Worm (Caenorhabditis elegans) whole organism, L1 larva: ENCODE measurements around the gene ZK105.1.

Experiments used
- C04F5.9 ChIP-seq: sonication (generic microtip); optimal IDR thresholded peaks from 2 replicates; lab custom pipeline; 2016; ENCODE audit warnings: missing genetic modification characterization, missing compliant biosample characterization
- C16A3.4 ChIP-seq: fragments of 150-350 bp; optimal IDR thresholded peaks from 2 replicates; lab custom pipeline; 2014; ENCODE audit warnings: missing biosample characterization, missing genetic modification characterization
- C34B4.2 ChIP-seq: sonication (generic microtip); optimal IDR thresholded peaks from 2 replicates; lab custom pipeline; 2017; ENCODE audit warnings: mild to moderate bottlenecking, missing genetic modification characterization, missing compliant biosample characterization
- Y116A8C.19 ChIP-seq: sonication (generic microtip); optimal IDR thresholded peaks from 2 replicates; lab custom pipeline; 2016; ENCODE audit warnings: missing compliant biosample characterization, missing genetic modification characterization, borderline replicate concordance
- alr-1 ChIP-seq: fragments of 200-800 bp; sonication (Bioruptor generic); optimal IDR thresholded peaks from 2 replicates; lab custom pipeline; 2018; ENCODE audit warnings: borderline replicate concordance, mild to moderate bottlenecking, missing genetic modification characterization, missing compliant biosample characterization
- aly-2 ChIP-seq: fragments of 150-350 bp; optimal IDR thresholded peaks from 2 replicates; lab custom pipeline; 2014; ENCODE audit warnings: missing biosample characterization, missing genetic modification characterization
- ama-1 ChIP-seq: fragments of 150-350 bp; optimal IDR thresholded peaks from 2 replicates; lab custom pipeline; 2014
- ceh-8 ChIP-seq: fragments of 200-800 bp; sonication (Bioruptor generic); optimal IDR thresholded peaks from 2 replicates; lab custom pipeline; 2018; ENCODE audit warnings: mild to moderate bottlenecking, missing genetic modification characterization, moderate library complexity, missing compliant biosample characterization
- ceh-88 ChIP-seq: fragments of 200-800 bp; sonication (Bioruptor generic); IDR thresholded peaks from 2 replicates; pipeline ENCODE4 v1.3.6; 2022; ENCODE audit warnings: missing genetic modification characterization, missing compliant biosample characterization
- ceh-90 ChIP-seq: sonication (generic microtip); optimal IDR thresholded peaks from 2 replicates; lab custom pipeline; 2016; ENCODE audit warnings: missing genetic modification characterization, missing compliant biosample characterization
- dpl-1 ChIP-seq, 3 experiments: fragments of 150-350 bp in 2 of 3; sonication (generic microtip) in 1 of 3; optimal IDR thresholded peaks; 2 replicates each; lab custom pipeline; 2014 to 2017; ENCODE audit warnings: missing biosample characterization in 3 of 3, missing genetic modification characterization in 3 of 3, missing genetic modification reagents in 3 of 3
- efl-1 ChIP-seq, 4 experiments: fragments of 150-350 bp; optimal IDR thresholded peaks in 3 of 4; peaks in 1 of 4; 1 replicate in 1 of 4; 2 replicates in 3 of 4; lab custom pipeline; 2014; ENCODE audit warnings: missing biosample characterization in 2 of 4, missing genetic modification characterization in 2 of 4, missing genetic modification reagents in 2 of 4
- efl-3 ChIP-seq: fragments of 200-800 bp; sonication (Bioruptor generic); optimal IDR thresholded peaks from 2 replicates; lab custom pipeline; 2018; ENCODE audit warnings: mild to moderate bottlenecking, missing genetic modification characterization, missing compliant biosample characterization
- egl-13 ChIP-seq: sonication (generic microtip); optimal IDR thresholded peaks from 2 replicates; lab custom pipeline; 2016; ENCODE audit warnings: missing genotype, missing genetic modification reagents, missing genetic modification characterization, missing compliant biosample characterization
- egl-27 ChIP-seq, 2 experiments: fragments of 150-350 bp in 1 of 2; sonication (generic microtip); optimal IDR thresholded peaks; 3 replicates each; lab custom pipeline; 2017 to 2018; ENCODE audit warnings: missing biosample characterization in 2 of 2, missing genetic modification characterization in 2 of 2, missing genetic modification reagents in 2 of 2
- elt-2 ChIP-seq: sonication (generic microtip); optimal IDR thresholded peaks from 2 replicates; lab custom pipeline; 2016; ENCODE audit warnings: missing genetic modification characterization, mild to moderate bottlenecking, inconsistent platforms, missing compliant biosample characterization, missing genetic modification reagents
- fkh-10 ChIP-seq: sonication (generic microtip); optimal IDR thresholded peaks from 2 replicates; lab custom pipeline; 2017; ENCODE audit warnings: missing biosample characterization, missing genetic modification reagents, missing genetic modification characterization
- fkh-8 ChIP-seq: sonication (generic microtip); optimal IDR thresholded peaks from 2 replicates; lab custom pipeline; 2016; ENCODE audit warnings: mild to moderate bottlenecking, missing genetic modification characterization, missing compliant biosample characterization
- fos-1 ChIP-seq: fragments of 150-350 bp; optimal IDR thresholded peaks from 2 replicates; lab custom pipeline; 2014; ENCODE audit warnings: missing biosample characterization, missing genetic modification characterization
- grh-1 ChIP-seq: fragments of 200-800 bp; sonication (Bioruptor generic); IDR thresholded peaks from 2 replicates; pipeline ENCODE4 v1.3.6; 2022; ENCODE audit warnings: missing genetic modification reagents, missing genetic modification characterization, missing compliant biosample characterization
- hlh-17 ChIP-seq: fragments of 200-800 bp; sonication (Bioruptor generic); optimal IDR thresholded peaks from 2 replicates; lab custom pipeline; 2018; ENCODE audit warnings: missing genetic modification characterization, mild to moderate bottlenecking, missing compliant biosample characterization, moderate library complexity, borderline replicate concordance
- hlh-4 ChIP-seq: sonication (generic microtip); optimal IDR thresholded peaks from 2 replicates; lab custom pipeline; 2016; ENCODE audit warnings: mild to moderate bottlenecking, missing genetic modification characterization, missing compliant biosample characterization
- hpl-2 ChIP-seq: fragments of 150-350 bp; optimal IDR thresholded peaks from 2 replicates; lab custom pipeline; 2014; ENCODE audit warnings: missing biosample characterization, missing genetic modification reagents, missing genetic modification characterization
- irx-1 ChIP-seq: sonication (generic microtip); optimal IDR thresholded peaks from 2 replicates; lab custom pipeline; 2016; ENCODE audit warnings: missing genetic modification characterization, missing compliant biosample characterization
- isw-1 ChIP-seq: fragments of 200-800 bp; sonication (Bioruptor generic); IDR thresholded peaks from 2 replicates; pipeline ENCODE4 v1.3.6; 2022; ENCODE audit warnings: missing genetic modification characterization, missing compliant biosample characterization
- lin-14 ChIP-seq: fragments of 200-800 bp; sonication (Bioruptor generic); optimal IDR thresholded peaks from 2 replicates; lab custom pipeline; 2018; ENCODE audit warnings: mild to moderate bottlenecking, missing genetic modification characterization, moderate library complexity, missing compliant biosample characterization
- lin-15B ChIP-seq: fragments of 150-350 bp; sonication (generic microtip); optimal IDR thresholded peaks from 3 replicates; lab custom pipeline; 2014; ENCODE audit warnings: missing biosample characterization, missing genetic modification characterization
- lin-35 ChIP-seq, 2 experiments: fragments of 150-350 bp; optimal IDR thresholded peaks; 2 replicates each; lab custom pipeline; 2014; ENCODE audit warnings: missing biosample characterization in 2 of 2, missing genetic modification characterization in 2 of 2, missing genetic modification reagents in 2 of 2
- mab-9 ChIP-seq: fragments of 200-800 bp; sonication (Bioruptor generic); IDR thresholded peaks from 2 replicates; pipeline ENCODE4 v1.3.6; 2022; ENCODE audit warnings: missing genetic modification reagents, missing genetic modification characterization, missing compliant biosample characterization
- mep-1 ChIP-seq: fragments of 150-350 bp; optimal IDR thresholded peaks from 2 replicates; lab custom pipeline; 2014; ENCODE audit warnings: missing biosample characterization, missing genetic modification characterization
- nhr-11 ChIP-seq: fragments of 150-350 bp; optimal IDR thresholded peaks from 2 replicates; lab custom pipeline; 2014; ENCODE audit warnings: missing biosample characterization, missing genetic modification characterization
- nhr-19 ChIP-seq: fragments of 200-800 bp; sonication (Bioruptor generic); conservative IDR thresholded peaks from 2 replicates; pipeline ENCODE4 v1.3.6; 2022; ENCODE audit warnings: missing genetic modification characterization, missing compliant biosample characterization
- nhr-20 ChIP-seq: sonication (generic microtip); optimal IDR thresholded peaks from 2 replicates; lab custom pipeline; 2016; ENCODE audit warnings: mild to moderate bottlenecking, missing genetic modification characterization, missing compliant biosample characterization
- nhr-237 ChIP-seq: fragments of 150-350 bp; optimal IDR thresholded peaks from 2 replicates; lab custom pipeline; 2014; ENCODE audit warnings: missing biosample characterization, missing genetic modification characterization
- nhr-28 ChIP-seq: fragments of 150-350 bp; optimal IDR thresholded peaks from 2 replicates; lab custom pipeline; 2014; ENCODE audit warnings: missing biosample characterization, missing genetic modification characterization
- nhr-47 ChIP-seq: sonication (generic microtip); optimal IDR thresholded peaks from 2 replicates; lab custom pipeline; 2016; ENCODE audit warnings: mild to moderate bottlenecking, missing genetic modification characterization, moderate library complexity, missing compliant biosample characterization
- nhr-71 ChIP-seq: sonication (generic microtip); optimal IDR thresholded peaks from 2 replicates; lab custom pipeline; 2016; ENCODE audit warnings: mild to moderate bottlenecking, missing genetic modification characterization, moderate library complexity, missing compliant biosample characterization
- nhr-76 ChIP-seq: sonication (generic microtip); optimal IDR thresholded peaks from 2 replicates; lab custom pipeline; 2017; ENCODE audit warnings: missing biosample characterization, missing genetic modification characterization
- nhr-84 ChIP-seq: sonication (generic microtip); optimal IDR thresholded peaks from 2 replicates; lab custom pipeline; 2017; ENCODE audit warnings: missing biosample characterization, missing genetic modification characterization
- pax-3 ChIP-seq: fragments of 200-800 bp; sonication (Bioruptor generic); optimal IDR thresholded peaks from 2 replicates; lab custom pipeline; 2018; ENCODE audit warnings: mild to moderate bottlenecking, missing genetic modification characterization, moderate library complexity, missing compliant biosample characterization
- pqm-1 ChIP-seq: sonication (generic microtip); optimal IDR thresholded peaks from 3 replicates; lab custom pipeline; 2017; ENCODE audit warnings: missing biosample characterization, missing genetic modification characterization
- rnt-1 ChIP-seq: sonication (generic microtip); optimal IDR thresholded peaks from 2 replicates; lab custom pipeline; 2016; ENCODE audit warnings: mild to moderate bottlenecking, missing genetic modification characterization, moderate library complexity, missing compliant biosample characterization
- skn-1 ChIP-seq: fragments of 150-350 bp; optimal IDR thresholded peaks from 2 replicates; lab custom pipeline; 2014; ENCODE audit warnings: missing biosample characterization, missing genetic modification characterization
- snu-23 ChIP-seq: sonication (generic microtip); optimal IDR thresholded peaks from 2 replicates; lab custom pipeline; 2016; ENCODE audit warnings: missing genetic modification characterization, missing compliant biosample characterization
- sup-37 ChIP-seq: fragments of 200-800 bp; sonication (Bioruptor generic); optimal IDR thresholded peaks from 2 replicates; lab custom pipeline; 2018; ENCODE audit warnings: mild to moderate bottlenecking, missing genetic modification characterization, missing compliant biosample characterization
- swsn-7 ChIP-seq: sonication (generic microtip); optimal IDR thresholded peaks from 2 replicates; lab custom pipeline; 2016; ENCODE audit warnings: missing genetic modification characterization, missing compliant biosample characterization
- tbx-2 ChIP-seq: sonication (generic microtip); optimal IDR thresholded peaks from 2 replicates; lab custom pipeline; 2016; ENCODE audit warnings: missing genetic modification characterization, missing compliant biosample characterization
- tlp-1 ChIP-seq: fragments of 150-350 bp; optimal IDR thresholded peaks from 2 replicates; lab custom pipeline; 2014; ENCODE audit warnings: missing biosample characterization, missing genetic modification characterization
- unc-130 ChIP-seq: fragments of 150-350 bp; optimal IDR thresholded peaks from 2 replicates; lab custom pipeline; 2017; ENCODE audit warnings: missing biosample characterization, missing genetic modification characterization, inconsistent platforms
- unc-30 ChIP-seq: sonication (generic microtip); optimal IDR thresholded peaks from 2 replicates; lab custom pipeline; 2017; ENCODE audit warnings: missing biosample characterization, missing genetic modification characterization
- vab-15 ChIP-seq: sonication (generic microtip); optimal IDR thresholded peaks from 2 replicates; lab custom pipeline; 2017; ENCODE audit warnings: missing genotype, mild to moderate bottlenecking, missing genetic modification characterization, missing compliant biosample characterization
- xbp-1 ChIP-seq: sonication (generic microtip); optimal IDR thresholded peaks from 2 replicates; lab custom pipeline; 2016; ENCODE audit warnings: missing genetic modification characterization, missing compliant biosample characterization
- zag-1 ChIP-seq: fragments of 150-350 bp; optimal IDR thresholded peaks from 2 replicates; lab custom pipeline; 2014; ENCODE audit warnings: missing biosample characterization, missing genetic modification characterization
- ztf-4 ChIP-seq: fragments of 150-350 bp; optimal IDR thresholded peaks from 2 replicates; lab custom pipeline; 2014; ENCODE audit warnings: missing biosample characterization, missing genetic modification characterization

ZK105.1 gene

ce11 chrV:7686189-7686588 lies 27.6 kb upstream of the ZK105.1 start, which contains the start of the genes nhr-94 and nhr-152 (continued):
- TF ChIP-seq pax-3 (tag; lab: Kevin White, UChicago) (no peak), skn-1 (tag; lab: Kevin White, UChicago) (no peak), efl-3 (no peak), vab-15 (tag; lab: Kevin White, UChicago) (no peak), tlp-1 (tag; lab: Kevin White, UChicago) (no peak), irx-1 (tag; lab: Kevin White, UChicago) (no peak), xbp-1 (tag; lab: Kevin White, UChicago) (no peak), nhr-28 (tag; lab: Kevin White, UChicago) (no peak), dpl-1 (GFP tag; optimal IDR thresholded peaks at IDR 0.05; lab: Kevin White, UChicago) (no peak), lin-14 (GFP tag; lab: Kevin White, UChicago) (peak; percentile 74), unc-30 (no peak), isw-1 (no peak), lin-15B (tag; lab: Kevin White, UChicago) (no peak), nhr-11 (tag; lab: Kevin White, UChicago) (no peak), hlh-17 (no peak), mab-9 (GFP tag; lab: Robert Waterston, UW) (no peak), fos-1 (no peak), C04F5.9 (tag; lab: Kevin White, UChicago) (no peak), alr-1 (tag; lab: Kevin White, UChicago) (no peak), nhr-47 (tag; lab: Kevin White, UChicago) (no peak), zag-1 (no peak), C34B4.2 (tag; lab: Kevin White, UChicago) (no peak), C16A3.4 (tag; lab: Kevin White, UChicago) (no peak), efl-1 (optimal IDR thresholded peaks at IDR 0.05; lab: Kevin White, UChicago) (no peak), efl-1 (GFP tag; optimal IDR thresholded peaks at IDR 0.05 in 1 of 2; lab: Kevin White, UChicago) (peak in 1 of 2 experiments; percentile 60), sup-37 (GFP tag; lab: Kevin White, UChicago) (no peak), nhr-19 (GFP tag; lab: Robert Waterston, UW) (0 out of 2 replicates have a peak, but pooled peaks have one; percentile 8), unc-130 (tag; lab: Kevin White, UChicago) (no peak), hlh-4 (tag; lab: Kevin White, UChicago) (no peak), swsn-7 (no peak), mep-1 (tag; lab: Kevin White, UChicago) (no peak), elt-2 (no peak), egl-27 (tag; optimal IDR thresholded peaks at IDR 0.05; lab: Kevin White, UChicago) (no peak), Y116A8C.19 (no peak), pqm-1 (no peak), nhr-71 (tag; lab: Kevin White, UChicago) (peak; percentile 48), ceh-8 (GFP tag; lab: Kevin White, UChicago) (no peak), fkh-10 (no peak), nhr-84 (tag; lab: Kevin White, UChicago) (no peak), ceh-88 (GFP tag; lab: Robert Waterston, UW) (no peak), hpl-2 (GFP tag; lab: Kevin White, UChicago) (no peak), aly-2 (no peak), nhr-20 (tag; lab: Kevin White, UChicago) (peak; percentile 79), lin-35 (GFP tag; optimal IDR thresholded peaks at IDR 0.05; lab: Kevin White, UChicago) (peak in 1 of 2 experiments; percentile 60), egl-13 (tag; lab: Kevin White, UChicago) (no peak), ceh-90 (tag; lab: Kevin White, UChicago) (no peak), tbx-2 (no peak), ztf-4 (tag; lab: Kevin White, UChicago) (no peak), snu-23 (GFP tag; lab: Kevin White, UChicago) (peak; percentile 47), fkh-8 (tag; lab: Kevin White, UChicago) (no peak), nhr-237 (no peak), ama-1 (lab: Kevin White, UChicago) (no peak), nhr-76 (tag; lab: Kevin White, UChicago) (no peak), grh-1 (GFP tag; lab: Robert Waterston, UW) (no peak), rnt-1 (tag; lab: Kevin White, UChicago) (no peak)
